Worm (Caenorhabditis elegans) whole organism, L4 larva: ENCODE measurements around the gene H25P19.1.

ENCODE experiments used
- F10B5.3 ChIP-seq: sonication (generic microtip); optimal IDR thresholded peaks from 2 replicates; lab custom pipeline; 2016; ENCODE audit warnings: mild to moderate bottlenecking, missing genetic modification characterization, missing compliant biosample characterization
- F44E2.7 ChIP-seq: fragments of 200-800 bp; sonication (Bioruptor generic); IDR thresholded peaks from 2 replicates; pipeline ENCODE4 v2.1.2; 2022; ENCODE audit warnings: missing genetic modification characterization, missing compliant biosample characterization
- T20F7.1 ChIP-seq: fragments of 200-800 bp; sonication (Bioruptor generic); optimal IDR thresholded peaks from 2 replicates; lab custom pipeline; 2018; ENCODE audit warnings: mild to moderate bottlenecking, missing genetic modification characterization, missing compliant biosample characterization
- Y105C5A.15 ChIP-seq: fragments of 200-800 bp; sonication (Bioruptor generic); IDR thresholded peaks from 2 replicates; pipeline ENCODE4 v1.3.6; 2022; ENCODE audit warnings: missing genetic modification characterization, missing compliant biosample characterization
- Y5F2A.4 ChIP-seq: fragments of 200-800 bp; sonication (Bioruptor generic); optimal IDR thresholded peaks from 2 replicates; lab custom pipeline; 2018; ENCODE audit warnings: mild to moderate bottlenecking, missing genetic modification characterization, missing compliant biosample characterization
- Y75B8A.6 ChIP-seq: fragments of 200-800 bp; sonication (Bioruptor generic); IDR thresholded peaks from 2 replicates; pipeline ENCODE4 v1.3.6; 2022; ENCODE audit warnings: missing genetic modification reagents, missing genetic modification characterization, missing compliant biosample characterization
- ceh-20 ChIP-seq: fragments of 200-800 bp; sonication (Bioruptor generic); IDR thresholded peaks from 2 replicates; pipeline ENCODE4 v1.3.6; 2022; ENCODE audit warnings: missing genetic modification reagents, missing genetic modification characterization, missing compliant biosample characterization
- ceh-32 ChIP-seq: sonication (generic microtip); optimal IDR thresholded peaks from 2 replicates; lab custom pipeline; 2016; ENCODE audit warnings: mild to moderate bottlenecking, missing genetic modification characterization, missing compliant biosample characterization; ENCODE audit not compliant: poor library complexity
- ces-1 ChIP-seq: fragments of 150-350 bp; sonication (generic microtip); optimal IDR thresholded peaks from 4 replicates; lab custom pipeline; 2014; ENCODE audit warnings: missing biosample characterization, missing genetic modification reagents, missing genetic modification characterization
- ctbp-1 ChIP-seq: fragments of 200-800 bp; sonication (Bioruptor generic); IDR thresholded peaks from 2 replicates; pipeline ENCODE4 v1.3.6; 2022; ENCODE audit warnings: missing genetic modification reagents, missing genetic modification characterization, missing compliant biosample characterization
- daf-16 ChIP-seq, 3 experiments: sonication (generic microtip); optimal IDR thresholded peaks; 2 replicates each; lab custom pipeline; 2016 to 2017; ENCODE audit warnings: missing genetic modification characterization in 3 of 3, missing genetic modification reagents in 3 of 3, mild to moderate bottlenecking in 2 of 3, missing compliant biosample characterization in 2 of 3, missing biosample characterization in 1 of 3, moderate library complexity in 1 of 3
- dmd-9 ChIP-seq: fragments of 200-800 bp; sonication (Bioruptor generic); IDR thresholded peaks from 2 replicates; pipeline ENCODE4 v1.3.6; 2022; ENCODE audit warnings: missing genetic modification reagents, missing genetic modification characterization, missing compliant biosample characterization
- dpl-1 ChIP-seq: fragments of 150-350 bp; optimal IDR thresholded peaks from 2 replicates; lab custom pipeline; 2014; ENCODE audit warnings: missing biosample characterization, missing genetic modification reagents, missing genetic modification characterization
- duxl-1 ChIP-seq: sonication (generic microtip); optimal IDR thresholded peaks from 2 replicates; lab custom pipeline; 2016; ENCODE audit warnings: mild to moderate bottlenecking, missing genetic modification characterization, moderate library complexity, missing compliant biosample characterization; ENCODE audit not compliant: poor library complexity
- egl-43 ChIP-seq: fragments of 200-800 bp; sonication (Bioruptor generic); IDR thresholded peaks from 2 replicates; pipeline ENCODE4 v1.3.6; 2022; ENCODE audit warnings: missing genetic modification reagents, missing genetic modification characterization, missing compliant biosample characterization
- hlh-30 ChIP-seq: sonication (generic microtip); optimal IDR thresholded peaks from 2 replicates; lab custom pipeline; 2017; ENCODE audit warnings: antibody characterized with exemption, mild to moderate bottlenecking, missing genetic modification characterization, missing compliant biosample characterization; ENCODE audit not compliant: insufficient read depth
- hmg-1.1 ChIP-seq: fragments of 200-800 bp; sonication (Bioruptor generic); IDR thresholded peaks from 2 replicates; pipeline ENCODE4 v1.3.6; 2022; ENCODE audit warnings: missing genetic modification reagents, missing genetic modification characterization, missing compliant biosample characterization
- jun-1 ChIP-seq: fragments of 150-350 bp; optimal IDR thresholded peaks from 2 replicates; lab custom pipeline; 2014; ENCODE audit warnings: missing biosample characterization, missing genetic modification reagents, missing genetic modification characterization
- lim-7 ChIP-seq: fragments of 200-800 bp; sonication (Bioruptor generic); IDR thresholded peaks from 2 replicates; pipeline ENCODE4 v1.3.6; 2022; ENCODE audit warnings: missing genetic modification characterization, missing compliant biosample characterization
- lin-13 ChIP-seq: fragments of 150-350 bp; optimal IDR thresholded peaks from 2 replicates; lab custom pipeline; 2014; ENCODE audit warnings: missing biosample characterization, missing genetic modification reagents, missing genetic modification characterization
- lin-15B ChIP-seq: fragments of 150-350 bp; sonication (generic microtip); optimal IDR thresholded peaks from 3 replicates; lab custom pipeline; 2014; ENCODE audit warnings: missing biosample characterization, missing genetic modification characterization
- lin-29 ChIP-seq: fragments of 200-800 bp; sonication (Bioruptor generic); IDR thresholded peaks from 2 replicates; pipeline ENCODE4 v1.3.6; 2022; ENCODE audit warnings: missing genetic modification reagents, missing genetic modification characterization, missing compliant biosample characterization
- lir-3 ChIP-seq: sonication (generic microtip); optimal IDR thresholded peaks from 2 replicates; lab custom pipeline; 2016; ENCODE audit warnings: mild to moderate bottlenecking, missing genetic modification characterization, missing compliant biosample characterization
- mdt-29 ChIP-seq: fragments of 200-800 bp; sonication (Bioruptor generic); IDR thresholded peaks from 2 replicates; pipeline ENCODE4 v1.3.6; 2022; ENCODE audit warnings: missing genetic modification reagents, missing genetic modification characterization, missing compliant biosample characterization
- mep-1 ChIP-seq: fragments of 150-350 bp; sonication (generic microtip); optimal IDR thresholded peaks from 3 replicates; lab custom pipeline; 2014; ENCODE audit warnings: missing biosample characterization, missing genetic modification characterization
- mxl-2 ChIP-seq: fragments of 200-800 bp; sonication (Bioruptor generic); conservative IDR thresholded peaks from 2 replicates; pipeline ENCODE4 v1.3.6; 2022; ENCODE audit warnings: missing genetic modification reagents, missing genetic modification characterization, missing compliant biosample characterization
- nhr-10 ChIP-seq: fragments of 150-350 bp; optimal IDR thresholded peaks from 2 replicates; lab custom pipeline; 2014; ENCODE audit warnings: missing biosample characterization, missing genetic modification characterization
- nhr-102 ChIP-seq: sonication (generic microtip); optimal IDR thresholded peaks from 2 replicates; lab custom pipeline; 2016; ENCODE audit warnings: mild to moderate bottlenecking, missing genetic modification characterization, moderate library complexity, missing compliant biosample characterization
- nhr-11 ChIP-seq: fragments of 150-350 bp; optimal IDR thresholded peaks from 2 replicates; lab custom pipeline; 2014; ENCODE audit warnings: missing biosample characterization, missing genetic modification characterization
- nhr-237 ChIP-seq: sonication (generic microtip); optimal IDR thresholded peaks from 2 replicates; lab custom pipeline; 2017; ENCODE audit warnings: missing biosample characterization, missing genetic modification characterization
- nhr-28 ChIP-seq: fragments of 150-350 bp; optimal IDR thresholded peaks from 2 replicates; lab custom pipeline; 2014; ENCODE audit warnings: missing biosample characterization, missing genetic modification characterization
- nhr-48 ChIP-seq: sonication (generic microtip); optimal IDR thresholded peaks from 2 replicates; lab custom pipeline; 2016; ENCODE audit warnings: mild to moderate bottlenecking, missing genetic modification characterization, missing compliant biosample characterization
- nhr-6 ChIP-seq: fragments of 150-350 bp; optimal IDR thresholded peaks from 2 replicates; lab custom pipeline; 2014; ENCODE audit warnings: missing biosample characterization, missing genetic modification characterization
- nhr-76 ChIP-seq: fragments of 150-350 bp; optimal IDR thresholded peaks from 2 replicates; lab custom pipeline; 2014; ENCODE audit warnings: missing biosample characterization, missing genetic modification characterization
- set-16 ChIP-seq: fragments of 200-800 bp; sonication (Bioruptor generic); IDR thresholded peaks from 2 replicates; pipeline ENCODE4 v1.3.6; 2022; ENCODE audit warnings: missing genetic modification reagents, missing genetic modification characterization, missing compliant biosample characterization
- skn-1 ChIP-seq: fragments of 150-350 bp; optimal IDR thresholded peaks from 2 replicates; lab custom pipeline; 2014; ENCODE audit warnings: missing biosample characterization, missing genetic modification characterization
- spr-3 ChIP-seq: fragments of 200-800 bp; sonication (Bioruptor generic); optimal IDR thresholded peaks from 2 replicates; lab custom pipeline; 2018; ENCODE audit warnings: mild to moderate bottlenecking, missing genetic modification characterization, missing compliant biosample characterization
- unc-39 ChIP-seq: sonication (generic microtip); optimal IDR thresholded peaks from 2 replicates; lab custom pipeline; 2017; ENCODE audit warnings: missing biosample characterization, missing genetic modification characterization
- zag-1 ChIP-seq: fragments of 150-350 bp; optimal IDR thresholded peaks from 2 replicates; lab custom pipeline; 2014; ENCODE audit warnings: missing biosample characterization, missing genetic modification characterization
- zfp-2 ChIP-seq: sonication (generic microtip); optimal IDR thresholded peaks from 2 replicates; lab custom pipeline; 2016; ENCODE audit warnings: mild to moderate bottlenecking, missing genetic modification characterization, missing compliant biosample characterization
- zfp-3 ChIP-seq: fragments of 200-800 bp; sonication (Bioruptor generic); conservative IDR thresholded peaks from 2 replicates; pipeline ENCODE4 v1.3.6; 2022; ENCODE audit warnings: missing genetic modification reagents, missing genetic modification characterization, missing compliant biosample characterization
- zip-11 ChIP-seq: fragments of 200-800 bp; sonication (Bioruptor generic); IDR thresholded peaks from 2 replicates; pipeline ENCODE4 v1.3.6; 2022; ENCODE audit warnings: missing genetic modification characterization, missing compliant biosample characterization
- zip-2 ChIP-seq: fragments of 150-350 bp; optimal IDR thresholded peaks from 2 replicates; lab custom pipeline; 2014; ENCODE audit warnings: missing biosample characterization, missing genetic modification characterization
- ztf-7 ChIP-seq: fragments of 150-350 bp; optimal IDR thresholded peaks from 2 replicates; lab custom pipeline; 2014; ENCODE audit warnings: missing biosample characterization, missing genetic modification characterization

Gene H25P19.1

ce11 chrV:655823-656222 is 31.7 kb upstream of the H25P19.1 start, which contains the start of gene srh-245:
TSS of gene srh-245 (minus strand) at chrV:655923.
- TF ChIP-seq daf-16 (GFP tag; optimal IDR thresholded peaks at IDR 0.05; lab: Kevin White, UChicago), result no peak
- no peak for TF ChIP-seq daf-16 (tag; optimal IDR thresholded peaks at IDR 0.05; lab: Kevin White, UChicago)
- TF ChIP-seq Y75B8A.6 (GFP tag; lab: Robert Waterston, UW), result no peak
- no peak for TF ChIP-seq F44E2.7 (GFP tag; lab: Robert Waterston, UW)
- TF ChIP-seq zfp-3 (GFP tag; lab: Robert Waterston, UW), result no peak
- no peak for TF ChIP-seq skn-1
- no peak for TF ChIP-seq lin-29 (GFP tag; lab: Robert Waterston, UW)
- TF ChIP-seq nhr-6 (tag; lab: Kevin White, UChicago), result no peak
- TF ChIP-seq zip-11, result no peak
- TF ChIP-seq zfp-2, result no peak
- TF ChIP-seq mdt-29 (GFP tag; lab: Robert Waterston, UW), result no peak
- no peak for TF ChIP-seq lir-3 (tag; lab: Kevin White, UChicago)
- TF ChIP-seq F10B5.3 (tag; lab: Kevin White, UChicago), result no peak
- no peak for TF ChIP-seq lin-13 (GFP tag; lab: Kevin White, UChicago)
- TF ChIP-seq mep-1 (tag; lab: Kevin White, UChicago), result no peak
- no peak for TF ChIP-seq zag-1 (tag; lab: Kevin White, UChicago)

- no peak for TF ChIP-seq zip-2 (tag; lab: Kevin White, UChicago)
- TF ChIP-seq nhr-102 (tag; lab: Kevin White, UChicago), result no peak
- no peak for TF ChIP-seq T20F7.1 (GFP tag; lab: Kevin White, UChicago)
- TF ChIP-seq egl-43 (GFP tag; lab: Robert Waterston, UW), result no peak
- TF ChIP-seq nhr-76 (tag; lab: Kevin White, UChicago), result no peak
- no peak for TF ChIP-seq duxl-1 (tag; lab: Kevin White, UChicago)
- TF ChIP-seq nhr-48 (tag; lab: Kevin White, UChicago), result no peak
- no peak for TF ChIP-seq nhr-237 (tag; lab: Kevin White, UChicago)
- TF ChIP-seq zfp-2, result no peak
- TF ChIP-seq ctbp-1, result no peak
- TF ChIP-seq dpl-1 (GFP tag; lab: Kevin White, UChicago), result no peak
- no peak for TF ChIP-seq ces-1
- TF ChIP-seq hlh-30 (tag; lab: Kevin White, UChicago), result no peak
- TF ChIP-seq zip-11, result no peak
- TF ChIP-seq unc-39 (tag; lab: Kevin White, UChicago), result no peak
Observed at ce11 chrV:657678-658077, 29.8 kb upstream of the H25P19.1 start, which contains the start of gene srh-246. TSS of gene srh-246 (minus strand) at chrV:657778.

ce11 chrV:658140-658539 is 29.3 kb upstream of the H25P19.1 start:
- peak; percentile 59; the same call in 1 of the 2 replicates for TF ChIP-seq lim-7 (GFP tag; lab: Robert Waterston, UW)

DNA sequence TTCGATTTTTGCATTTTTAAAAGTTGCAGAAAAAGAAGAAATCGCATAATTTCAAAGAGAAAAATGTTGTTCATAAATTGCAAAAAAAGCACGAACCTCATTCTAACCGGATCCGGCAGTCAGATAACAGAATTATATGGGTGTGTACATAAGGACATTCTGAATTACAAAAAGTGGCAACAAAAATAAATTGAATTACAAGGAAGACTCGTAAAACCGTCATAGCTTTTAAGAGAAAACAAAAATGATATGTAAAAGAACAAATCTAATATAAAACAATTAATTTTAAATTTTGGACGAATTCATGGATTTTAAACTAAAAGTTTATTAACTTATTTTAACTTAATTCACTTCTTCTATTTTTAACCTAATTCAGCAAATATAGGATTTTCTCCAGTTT is 27.3 kb upstream of the H25P19.1 start, which contains the start of gene F31F4.17:
Gene F31F4.17, minus strand, starts transcription at position 101 of the 400 bp plus-strand sequence.
- no peak for TF ChIP-seq mdt-29 (GFP tag; lab: Robert Waterston, UW)
- no peak for TF ChIP-seq nhr-48 (tag; lab: Kevin White, UChicago)
- TF ChIP-seq dmd-9 (GFP tag; lab: Robert Waterston, UW), result no peak
- TF ChIP-seq Y105C5A.15, result no peak
- no peak for TF ChIP-seq spr-3 (GFP tag; lab: Kevin White, UChicago)
- no peak for TF ChIP-seq set-16

DNA sequence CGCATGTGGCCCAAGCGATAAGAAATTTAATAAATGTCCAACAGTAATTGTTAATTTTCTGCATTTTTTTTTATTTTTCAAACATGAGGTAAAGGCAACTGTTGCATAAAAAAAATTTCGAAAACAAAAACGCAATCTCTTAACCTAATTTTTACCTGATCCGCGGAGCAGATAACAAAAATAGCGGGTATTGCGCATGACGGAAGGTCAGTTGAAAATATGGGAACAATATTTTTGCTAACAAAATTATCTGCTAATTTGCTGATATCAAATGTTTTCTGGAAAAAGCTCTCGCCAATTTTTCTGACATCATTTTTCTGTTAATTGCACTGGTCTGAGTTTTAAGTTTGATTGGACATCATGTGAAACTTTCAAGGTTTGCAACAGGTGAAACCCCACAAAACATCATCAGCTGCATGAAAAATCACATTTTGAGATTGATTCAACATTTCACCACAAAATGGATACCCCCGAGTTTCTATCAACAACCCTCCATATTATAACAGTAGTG is 23.1 kb upstream of the H25P19.1 start, which contains the start of the genes F31F4.11 and srh-266:
Gene F31F4.11, minus strand, starts transcription at position 101 of the 511 bp plus-strand sequence.
Gene srh-266, plus strand, starts transcription at position 461 of the 511 bp plus-strand sequence.
- TF ChIP-seq mxl-2 (GFP tag; lab: Robert Waterston, UW) (no peak), hlh-30 (tag; lab: Kevin White, UChicago) (no peak), F44E2.7 (GFP tag; lab: Robert Waterston, UW) (no peak), ceh-20 (GFP tag; lab: Robert Waterston, UW) (no peak), ztf-7 (tag; lab: Kevin White, UChicago) (no peak), lin-15B (tag; lab: Kevin White, UChicago) (no peak), nhr-28 (no peak), ceh-32 (no peak), hmg-1.1 (GFP tag; lab: Robert Waterston, UW) (no peak), nhr-6 (tag; lab: Kevin White, UChicago) (no peak), daf-16 (GFP tag; optimal IDR thresholded peaks at IDR 0.05; lab: Kevin White, UChicago) (no peak), daf-16 (tag; optimal IDR thresholded peaks at IDR 0.05; lab: Kevin White, UChicago) (no peak), nhr-11 (no peak), jun-1 (no peak), lim-7 (GFP tag; lab: Robert Waterston, UW) (no peak), nhr-10 (tag; lab: Kevin White, UChicago) (no peak), Y5F2A.4 (no peak)
